Worm (Caenorhabditis elegans) whole organism, L4/young adult: Measurements from ENCODE around the gene F17E9.2.

Experiments used
- W03F9.2 ChIP-seq: fragments of 150-350 bp; optimal IDR thresholded peaks from 2 replicates; lab custom pipeline; 2014; ENCODE audit warnings: missing biosample characterization, missing genetic modification characterization
- dao-5 ChIP-seq: sonication (generic microtip); optimal IDR thresholded peaks from 2 replicates; lab custom pipeline; 2016; ENCODE audit warnings: missing genotype, missing genetic modification characterization, moderate library complexity, missing compliant biosample characterization

ce11 chrIV:8384737-8385136, 29.0 kb downstream of the F17E9.2 start:
- TF ChIP-seq dao-5 (no peak), W03F9.2 (tag; lab: Kevin White, UChicago) (no peak)
